Worm (Caenorhabditis elegans) whole organism, L1 larva: ENCODE data around the gene ugt-60.

ENCODE experiments used
- C16A3.4 ChIP-seq: fragments of 150-350 bp; optimal IDR thresholded peaks from 2 replicates; lab custom pipeline; 2014; ENCODE audit warnings: missing biosample characterization, missing genetic modification characterization
- F16B12.6 ChIP-seq: fragments of 150-350 bp; optimal IDR thresholded peaks from 2 replicates; lab custom pipeline; 2014; ENCODE audit warnings: missing biosample characterization, missing genetic modification characterization
- aha-1 ChIP-seq: fragments of 150-350 bp; optimal IDR thresholded peaks from 2 replicates; lab custom pipeline; 2014; ENCODE audit warnings: missing biosample characterization, missing genetic modification characterization
- alr-1 ChIP-seq: fragments of 200-800 bp; sonication (Bioruptor generic); optimal IDR thresholded peaks from 2 replicates; lab custom pipeline; 2018; ENCODE audit warnings: borderline replicate concordance, mild to moderate bottlenecking, missing genetic modification characterization, missing compliant biosample characterization
- ceh-63 ChIP-seq: fragments of 200-800 bp; sonication (Bioruptor generic); optimal IDR thresholded peaks from 2 replicates; lab custom pipeline; 2018; ENCODE audit warnings: mild to moderate bottlenecking, missing genetic modification characterization, missing compliant biosample characterization
- ceh-82 ChIP-seq, 3 experiments: fragments of 150-350 bp in 1 of 3; sonication (generic microtip) in 2 of 3; optimal IDR thresholded peaks; 2 replicates each; lab custom pipeline; 2014 to 2017; ENCODE audit warnings: missing biosample characterization in 3 of 3, missing genetic modification characterization in 3 of 3
- ceh-90 ChIP-seq: sonication (generic microtip); optimal IDR thresholded peaks from 2 replicates; lab custom pipeline; 2016; ENCODE audit warnings: missing genetic modification characterization, missing compliant biosample characterization
- dsc-1 ChIP-seq: sonication (generic microtip); optimal IDR thresholded peaks from 2 replicates; lab custom pipeline; 2016; ENCODE audit warnings: mild to moderate bottlenecking, missing genetic modification characterization, missing compliant biosample characterization
- efl-1 ChIP-seq, 4 experiments: fragments of 150-350 bp; optimal IDR thresholded peaks in 3 of 4; peaks in 1 of 4; 1 replicate in 1 of 4; 2 replicates in 3 of 4; lab custom pipeline; 2014; ENCODE audit warnings: missing biosample characterization in 2 of 4, missing genetic modification characterization in 2 of 4, missing genetic modification reagents in 2 of 4
- efl-3 ChIP-seq: fragments of 200-800 bp; sonication (Bioruptor generic); optimal IDR thresholded peaks from 2 replicates; lab custom pipeline; 2018; ENCODE audit warnings: mild to moderate bottlenecking, missing genetic modification characterization, missing compliant biosample characterization
- elt-2 ChIP-seq: sonication (generic microtip); optimal IDR thresholded peaks from 2 replicates; lab custom pipeline; 2016; ENCODE audit warnings: missing genetic modification characterization, mild to moderate bottlenecking, inconsistent platforms, missing compliant biosample characterization, missing genetic modification reagents
- ets-5 ChIP-seq: fragments of 200-800 bp; sonication (Bioruptor generic); IDR thresholded peaks from 2 replicates; pipeline ENCODE4 v1.3.6; 2022; ENCODE audit warnings: missing genetic modification characterization, missing compliant biosample characterization
- fkh-10 ChIP-seq: sonication (generic microtip); optimal IDR thresholded peaks from 2 replicates; lab custom pipeline; 2017; ENCODE audit warnings: missing biosample characterization, missing genetic modification reagents, missing genetic modification characterization
- grh-1 ChIP-seq: fragments of 200-800 bp; sonication (Bioruptor generic); IDR thresholded peaks from 2 replicates; pipeline ENCODE4 v1.3.6; 2022; ENCODE audit warnings: missing genetic modification reagents, missing genetic modification characterization, missing compliant biosample characterization
- hlh-4 ChIP-seq: sonication (generic microtip); optimal IDR thresholded peaks from 2 replicates; lab custom pipeline; 2016; ENCODE audit warnings: mild to moderate bottlenecking, missing genetic modification characterization, missing compliant biosample characterization
- hpl-2 ChIP-seq: fragments of 150-350 bp; optimal IDR thresholded peaks from 2 replicates; lab custom pipeline; 2014; ENCODE audit warnings: missing biosample characterization, missing genetic modification reagents, missing genetic modification characterization
- irx-1 ChIP-seq: sonication (generic microtip); optimal IDR thresholded peaks from 2 replicates; lab custom pipeline; 2016; ENCODE audit warnings: missing genetic modification characterization, missing compliant biosample characterization
- isw-1 ChIP-seq: fragments of 200-800 bp; sonication (Bioruptor generic); IDR thresholded peaks from 2 replicates; pipeline ENCODE4 v1.3.6; 2022; ENCODE audit warnings: missing genetic modification characterization, missing compliant biosample characterization
- jun-1 ChIP-seq: fragments of 150-350 bp; optimal IDR thresholded peaks from 2 replicates; lab custom pipeline; 2014; ENCODE audit warnings: missing biosample characterization, missing genetic modification reagents, missing genetic modification characterization
- lin-13 ChIP-seq: fragments of 150-350 bp; optimal IDR thresholded peaks from 2 replicates; lab custom pipeline; 2014; ENCODE audit warnings: missing biosample characterization, missing genetic modification reagents, missing genetic modification characterization
- lin-14 ChIP-seq: fragments of 200-800 bp; sonication (Bioruptor generic); optimal IDR thresholded peaks from 2 replicates; lab custom pipeline; 2018; ENCODE audit warnings: mild to moderate bottlenecking, missing genetic modification characterization, moderate library complexity, missing compliant biosample characterization
- lin-15B ChIP-seq: fragments of 150-350 bp; sonication (generic microtip); optimal IDR thresholded peaks from 3 replicates; lab custom pipeline; 2014; ENCODE audit warnings: missing biosample characterization, missing genetic modification characterization
- lin-35 ChIP-seq, 2 experiments: fragments of 150-350 bp; optimal IDR thresholded peaks; 2 replicates each; lab custom pipeline; 2014; ENCODE audit warnings: missing biosample characterization in 2 of 2, missing genetic modification characterization in 2 of 2, missing genetic modification reagents in 2 of 2
- lin-39 ChIP-seq: fragments of 150-350 bp; optimal IDR thresholded peaks from 2 replicates; lab custom pipeline; 2014; ENCODE audit warnings: missing biosample characterization, missing genetic modification reagents, missing genetic modification characterization
- lir-3 ChIP-seq: sonication (generic microtip); optimal IDR thresholded peaks from 2 replicates; lab custom pipeline; 2016; ENCODE audit warnings: mild to moderate bottlenecking, missing genetic modification characterization, moderate library complexity, missing compliant biosample characterization; ENCODE audit not compliant: poor library complexity
- lsy-2 ChIP-seq, 2 experiments: fragments of 150-350 bp; optimal IDR thresholded peaks; 2 replicates each; lab custom pipeline; 2014; ENCODE audit warnings: missing biosample characterization in 2 of 2, missing genetic modification characterization in 2 of 2
- mdl-1 ChIP-seq, 2 experiments: fragments of 150-350 bp; optimal IDR thresholded peaks; 2 replicates each; lab custom pipeline; 2014 to 2017; ENCODE audit warnings: missing biosample characterization in 2 of 2, missing genetic modification characterization in 2 of 2, inconsistent platforms in 1 of 2
- mef-2 ChIP-seq: fragments of 150-350 bp; optimal IDR thresholded peaks from 2 replicates; lab custom pipeline; 2014; ENCODE audit warnings: missing biosample characterization, missing genetic modification characterization
- nhr-12 ChIP-seq: sonication (generic microtip); optimal IDR thresholded peaks from 2 replicates; lab custom pipeline; 2017; ENCODE audit warnings: missing biosample characterization, missing genetic modification characterization
- nhr-20 ChIP-seq: sonication (generic microtip); optimal IDR thresholded peaks from 2 replicates; lab custom pipeline; 2016; ENCODE audit warnings: mild to moderate bottlenecking, missing genetic modification characterization, missing compliant biosample characterization
- nhr-237 ChIP-seq: fragments of 150-350 bp; optimal IDR thresholded peaks from 2 replicates; lab custom pipeline; 2014; ENCODE audit warnings: missing biosample characterization, missing genetic modification characterization
- nhr-76 ChIP-seq: sonication (generic microtip); optimal IDR thresholded peaks from 2 replicates; lab custom pipeline; 2017; ENCODE audit warnings: missing biosample characterization, missing genetic modification characterization
- nhr-77 ChIP-seq: fragments of 150-350 bp; optimal IDR thresholded peaks from 2 replicates; lab custom pipeline; 2014; ENCODE audit warnings: missing biosample characterization, missing genetic modification characterization
- nhr-85 ChIP-seq: sonication (generic microtip); peaks from one replicate; lab custom pipeline; 2016; ENCODE audit warnings: missing genetic modification characterization, inconsistent platforms, missing compliant biosample characterization
- nhr-90 ChIP-seq: sonication (generic microtip); optimal IDR thresholded peaks from 2 replicates; lab custom pipeline; 2016; ENCODE audit warnings: mild to moderate bottlenecking, missing genetic modification characterization, missing compliant biosample characterization; ENCODE audit not compliant: poor library complexity
- pax-3 ChIP-seq: fragments of 200-800 bp; sonication (Bioruptor generic); optimal IDR thresholded peaks from 2 replicates; lab custom pipeline; 2018; ENCODE audit warnings: mild to moderate bottlenecking, missing genetic modification characterization, moderate library complexity, missing compliant biosample characterization
- pqm-1 ChIP-seq: sonication (generic microtip); optimal IDR thresholded peaks from 3 replicates; lab custom pipeline; 2017; ENCODE audit warnings: missing biosample characterization, missing genetic modification characterization
- rnt-1 ChIP-seq: sonication (generic microtip); optimal IDR thresholded peaks from 2 replicates; lab custom pipeline; 2016; ENCODE audit warnings: mild to moderate bottlenecking, missing genetic modification characterization, moderate library complexity, missing compliant biosample characterization
- snpc-4 ChIP-seq: fragments of 150-350 bp; optimal IDR thresholded peaks from 2 replicates; lab custom pipeline; 2014; ENCODE audit warnings: missing biosample characterization, missing genetic modification characterization
- snu-23 ChIP-seq: sonication (generic microtip); optimal IDR thresholded peaks from 2 replicates; lab custom pipeline; 2016; ENCODE audit warnings: missing genetic modification characterization, missing compliant biosample characterization
- sox-4 ChIP-seq: sonication (generic microtip); optimal IDR thresholded peaks from 2 replicates; lab custom pipeline; 2016; ENCODE audit warnings: missing genetic modification characterization, missing compliant biosample characterization
- sptf-1 ChIP-seq: fragments of 150-350 bp; optimal IDR thresholded peaks from 2 replicates; lab custom pipeline; 2014; ENCODE audit warnings: missing biosample characterization, missing genetic modification characterization
- sup-37 ChIP-seq: fragments of 200-800 bp; sonication (Bioruptor generic); optimal IDR thresholded peaks from 2 replicates; lab custom pipeline; 2018; ENCODE audit warnings: mild to moderate bottlenecking, missing genetic modification characterization, missing compliant biosample characterization
- swsn-7 ChIP-seq: sonication (generic microtip); optimal IDR thresholded peaks from 2 replicates; lab custom pipeline; 2016; ENCODE audit warnings: missing genetic modification characterization, missing compliant biosample characterization
- tbx-2 ChIP-seq: sonication (generic microtip); optimal IDR thresholded peaks from 2 replicates; lab custom pipeline; 2016; ENCODE audit warnings: missing genetic modification characterization, missing compliant biosample characterization
- unc-130 ChIP-seq: fragments of 150-350 bp; optimal IDR thresholded peaks from 2 replicates; lab custom pipeline; 2017; ENCODE audit warnings: missing biosample characterization, missing genetic modification characterization, inconsistent platforms
- unc-62 ChIP-seq: fragments of 150-350 bp; optimal IDR thresholded peaks from 2 replicates; lab custom pipeline; 2014; ENCODE audit warnings: missing biosample characterization, missing genetic modification reagents, missing genetic modification characterization
- vab-15 ChIP-seq: sonication (generic microtip); optimal IDR thresholded peaks from 2 replicates; lab custom pipeline; 2017; ENCODE audit warnings: missing genotype, mild to moderate bottlenecking, missing genetic modification characterization, missing compliant biosample characterization
- xbp-1 ChIP-seq: sonication (generic microtip); optimal IDR thresholded peaks from 2 replicates; lab custom pipeline; 2016; ENCODE audit warnings: missing genetic modification characterization, missing compliant biosample characterization
- zag-1 ChIP-seq: fragments of 150-350 bp; optimal IDR thresholded peaks from 2 replicates; lab custom pipeline; 2014; ENCODE audit warnings: missing biosample characterization, missing genetic modification characterization
- zip-4 ChIP-seq: fragments of 200-800 bp; sonication (Bioruptor generic); optimal IDR thresholded peaks from 2 replicates; lab custom pipeline; 2018; ENCODE audit warnings: mild to moderate bottlenecking, missing genetic modification characterization, moderate library complexity, missing compliant biosample characterization
- ztf-4 ChIP-seq: fragments of 150-350 bp; optimal IDR thresholded peaks from 2 replicates; lab custom pipeline; 2014; ENCODE audit warnings: missing biosample characterization, missing genetic modification characterization

Gene ugt-60

ce11 chrIII:9698635-9699396 lies 20.0 kb upstream of the ugt-60 start:
- TF ChIP-seq ztf-4 (tag; lab: Kevin White, UChicago), result no peak
- no peak for TF ChIP-seq nhr-90 (tag; lab: Kevin White, UChicago)
- no peak for TF ChIP-seq lir-3 (tag; lab: Kevin White, UChicago)
- TF ChIP-seq pqm-1 (tag; lab: Kevin White, UChicago), result no peak
- TF ChIP-seq F16B12.6 (tag; lab: Kevin White, UChicago), result no peak
- TF ChIP-seq nhr-20 (tag; lab: Kevin White, UChicago), result no peak
- TF ChIP-seq nhr-85, result peak; percentile 71
- no peak for TF ChIP-seq aha-1 (tag; lab: Kevin White, UChicago)
- TF ChIP-seq xbp-1 (tag; lab: Kevin White, UChicago), result no peak
- TF ChIP-seq efl-3 (GFP tag; lab: Kevin White, UChicago), result no peak
- no peak for TF ChIP-seq ceh-82 (tag; optimal IDR thresholded peaks at IDR 0.05; lab: Kevin White, UChicago)
- TF ChIP-seq swsn-7 (tag; lab: Kevin White, UChicago), result no peak
- no peak for TF ChIP-seq nhr-77
- TF ChIP-seq hlh-4 (tag; lab: Kevin White, UChicago), result no peak
- TF ChIP-seq fkh-10 (GFP tag; lab: Kevin White, UChicago), result peak; percentile 45
- peak in 1 of 2 experiments; percentile 29 for TF ChIP-seq lin-35 (GFP tag; optimal IDR thresholded peaks at IDR 0.05; lab: Kevin White, UChicago)
- no peak for TF ChIP-seq nhr-76 (tag; lab: Kevin White, UChicago)
- TF ChIP-seq unc-62 (GFP tag; lab: Kevin White, UChicago), result no peak
- peak; percentile 17 for TF ChIP-seq rnt-1 (tag; lab: Kevin White, UChicago)
- no peak for TF ChIP-seq tbx-2 (tag; lab: Kevin White, UChicago)
- no peak for TF ChIP-seq pax-3 (tag; lab: Kevin White, UChicago)
- TF ChIP-seq lin-39, result no peak
- TF ChIP-seq sox-4 (tag; lab: Kevin White, UChicago), result no peak
- no peak for TF ChIP-seq alr-1 (tag; lab: Kevin White, UChicago)
- no peak for TF ChIP-seq C16A3.4 (tag; lab: Kevin White, UChicago)
- TF ChIP-seq irx-1 (tag; lab: Kevin White, UChicago), result no peak
- no peak for TF ChIP-seq ceh-90
- no peak for TF ChIP-seq grh-1
- TF ChIP-seq nhr-12 (tag; lab: Kevin White, UChicago), result no peak
- no peak for TF ChIP-seq sptf-1 (tag; lab: Kevin White, UChicago)
- TF ChIP-seq isw-1 (GFP tag; lab: Robert Waterston, UW), result no peak
- peak in 1 of 2 experiments; percentile 1 for TF ChIP-seq efl-1 (optimal IDR thresholded peaks at IDR 0.05; lab: Kevin White, UChicago)
- TF ChIP-seq efl-1 (GFP tag; optimal IDR thresholded peaks at IDR 0.05 in 1 of 2; lab: Kevin White, UChicago), result peak in 1 of 2 experiments; percentile 73
- no peak for TF ChIP-seq lin-15B
- no peak for TF ChIP-seq hpl-2
- TF ChIP-seq snpc-4 (tag; lab: Kevin White, UChicago), result no peak
- no peak for TF ChIP-seq ets-5
- no peak for TF ChIP-seq nhr-237
- TF ChIP-seq dsc-1 (tag; lab: Kevin White, UChicago), result no peak
- TF ChIP-seq zag-1 (tag; lab: Kevin White, UChicago), result no peak
- TF ChIP-seq zip-4 (GFP tag; lab: Kevin White, UChicago), result no peak
- peak in 1 of 2 experiments; percentile 19 for TF ChIP-seq mdl-1 (tag; optimal IDR thresholded peaks at IDR 0.05; lab: Kevin White, UChicago)
- peak; percentile 1 for TF ChIP-seq snu-23
- no peak for TF ChIP-seq vab-15
- no peak for TF ChIP-seq mef-2
- no peak for TF ChIP-seq lsy-2 (tag; optimal IDR thresholded peaks at IDR 0.05; lab: Kevin White, UChicago)
- TF ChIP-seq unc-130 (tag; lab: Kevin White, UChicago), result no peak
- TF ChIP-seq elt-2 (tag; lab: Kevin White, UChicago), result no peak
- TF ChIP-seq lin-13 (GFP tag; lab: Kevin White, UChicago), result no peak
- TF ChIP-seq sup-37 (GFP tag; lab: Kevin White, UChicago), result no peak
- TF ChIP-seq ceh-63 (GFP tag; lab: Kevin White, UChicago), result no peak
- TF ChIP-seq jun-1, result no peak
- TF ChIP-seq lin-14 (GFP tag; lab: Kevin White, UChicago), result peak; percentile 91
